Worm (Caenorhabditis elegans) whole organism, L3 larva: ENCODE measurements around the gene idpc-1.

ENCODE experiments used
- R02D3.7 ChIP-seq: fragments of 150-350 bp; optimal IDR thresholded peaks from 2 replicates; lab custom pipeline; 2014; ENCODE audit warnings: missing biosample characterization, missing genetic modification characterization
- ZK546.5 ChIP-seq: sonication (generic microtip); optimal IDR thresholded peaks from 2 replicates; lab custom pipeline; 2017; ENCODE audit warnings: missing biosample characterization, missing genetic modification characterization
- ceh-28 ChIP-seq: fragments of 150-350 bp; optimal IDR thresholded peaks from 2 replicates; lab custom pipeline; 2014; ENCODE audit warnings: missing biosample characterization, missing genetic modification reagents, missing genetic modification characterization
- egl-27 ChIP-seq: sonication (generic microtip); optimal IDR thresholded peaks from 4 replicates; lab custom pipeline; 2017; ENCODE audit warnings: missing biosample characterization, missing genetic modification reagents, missing genetic modification characterization
- elt-2 ChIP-seq: sonication (generic microtip); optimal IDR thresholded peaks from 2 replicates; lab custom pipeline; 2016; ENCODE audit warnings: missing genetic modification reagents, mild to moderate bottlenecking, missing genetic modification characterization, missing compliant biosample characterization
- elt-3 ChIP-seq, 3 experiments: fragments of 150-350 bp in 1 of 3; sonication (generic microtip) in 2 of 3; optimal IDR thresholded peaks; 2 replicates in 2 of 3; 4 replicates in 1 of 3; lab custom pipeline; 2014 to 2017; ENCODE audit warnings: missing biosample characterization in 3 of 3, missing genetic modification characterization in 3 of 3
- fkh-10 ChIP-seq: sonication (generic microtip); optimal IDR thresholded peaks from 2 replicates; lab custom pipeline; 2017; ENCODE audit warnings: missing biosample characterization, missing genetic modification reagents, missing genetic modification characterization
- fkh-2 ChIP-seq: fragments of 150-350 bp; optimal IDR thresholded peaks from 2 replicates; lab custom pipeline; 2014; ENCODE audit warnings: missing biosample characterization, missing genetic modification reagents, missing genetic modification characterization
- fos-1 ChIP-seq: fragments of 150-350 bp; optimal IDR thresholded peaks from 2 replicates; lab custom pipeline; 2014; ENCODE audit warnings: missing biosample characterization, missing genetic modification characterization
- lin-15B ChIP-seq: fragments of 150-350 bp; optimal IDR thresholded peaks from 2 replicates; lab custom pipeline; 2014; ENCODE audit warnings: missing biosample characterization, missing genetic modification characterization
- lin-39 ChIP-seq: fragments of 150-350 bp; optimal IDR thresholded peaks from 2 replicates; lab custom pipeline; 2018; ENCODE audit warnings: missing biosample characterization, missing genetic modification reagents, missing genetic modification characterization
- lsy-12 ChIP-seq: sonication (generic microtip); optimal IDR thresholded peaks from 2 replicates; lab custom pipeline; 2016; ENCODE audit warnings: mild to moderate bottlenecking, missing genetic modification characterization, missing compliant biosample characterization
- mdl-1 ChIP-seq: fragments of 150-350 bp; optimal IDR thresholded peaks from 2 replicates; lab custom pipeline; 2014; ENCODE audit warnings: missing biosample characterization, missing genetic modification characterization
- nfya-1 ChIP-seq: sonication (generic microtip); optimal IDR thresholded peaks from 2 replicates; lab custom pipeline; 2017; ENCODE audit warnings: missing genetic modification characterization, mild to moderate bottlenecking, missing compliant biosample characterization, antibody characterized with exemption, moderate library complexity; ENCODE audit not compliant: insufficient read depth
- nhr-11 ChIP-seq: fragments of 150-350 bp; optimal IDR thresholded peaks from 2 replicates; lab custom pipeline; 2014; ENCODE audit warnings: missing biosample characterization, missing genetic modification characterization
- nhr-12 ChIP-seq: fragments of 150-350 bp; optimal IDR thresholded peaks from 2 replicates; lab custom pipeline; 2014; ENCODE audit warnings: missing biosample characterization, missing genetic modification characterization
- nhr-237 ChIP-seq: fragments of 150-350 bp; optimal IDR thresholded peaks from 2 replicates; lab custom pipeline; 2014; ENCODE audit warnings: missing biosample characterization, missing genetic modification characterization
- nhr-25 ChIP-seq: sonication (generic microtip); optimal IDR thresholded peaks from 2 replicates; lab custom pipeline; 2017; ENCODE audit warnings: missing biosample characterization, missing genetic modification characterization
- nhr-28 ChIP-seq: fragments of 150-350 bp; optimal IDR thresholded peaks from 2 replicates; lab custom pipeline; 2014; ENCODE audit warnings: missing biosample characterization, missing genetic modification characterization
- nhr-43 ChIP-seq: sonication (generic microtip); optimal IDR thresholded peaks from 2 replicates; lab custom pipeline; 2016; ENCODE audit warnings: mild to moderate bottlenecking, missing genetic modification characterization, missing compliant biosample characterization; ENCODE audit not compliant: poor library complexity, severe bottlenecking
- nhr-67 ChIP-seq: fragments of 150-350 bp; optimal IDR thresholded peaks from 2 replicates; lab custom pipeline; 2014; ENCODE audit warnings: missing biosample characterization, missing genetic modification characterization
- nhr-76 ChIP-seq: fragments of 150-350 bp; sonication (generic microtip); optimal IDR thresholded peaks from 5 replicates; lab custom pipeline; 2014; ENCODE audit warnings: missing biosample characterization, missing genetic modification characterization
- pha-4 ChIP-seq: fragments of 150-350 bp; optimal IDR thresholded peaks from 2 replicates; lab custom pipeline; 2014; ENCODE audit warnings: missing biosample characterization, missing genetic modification reagents, missing genetic modification characterization
- skn-1 ChIP-seq: fragments of 150-350 bp; optimal IDR thresholded peaks from 2 replicates; lab custom pipeline; 2014; ENCODE audit warnings: missing biosample characterization, missing genetic modification characterization
- snpc-4 ChIP-seq: fragments of 150-350 bp; optimal IDR thresholded peaks from 2 replicates; lab custom pipeline; 2014; ENCODE audit warnings: missing biosample characterization, missing genetic modification characterization
- tbx-2 ChIP-seq: sonication (generic microtip); optimal IDR thresholded peaks from 2 replicates; lab custom pipeline; 2016; ENCODE audit warnings: mild to moderate bottlenecking, missing genetic modification characterization, missing compliant biosample characterization
- unc-39 ChIP-seq: sonication (generic microtip); optimal IDR thresholded peaks from 4 replicates; lab custom pipeline; 2017; ENCODE audit warnings: missing biosample characterization, missing genetic modification characterization
- unc-62 ChIP-seq: fragments of 150-350 bp; sonication (generic microtip); optimal IDR thresholded peaks from 4 replicates; lab custom pipeline; 2014; ENCODE audit warnings: missing biosample characterization, missing genetic modification reagents, missing genetic modification characterization
- zag-1 ChIP-seq: fragments of 150-350 bp; optimal IDR thresholded peaks from 2 replicates; lab custom pipeline; 2014; ENCODE audit warnings: missing biosample characterization, missing genetic modification characterization
- ztf-11 ChIP-seq: fragments of 150-350 bp; optimal IDR thresholded peaks from 2 replicates; lab custom pipeline; 2014; ENCODE audit warnings: missing biosample characterization, missing genetic modification characterization
- ztf-4 ChIP-seq: fragments of 150-350 bp; optimal IDR thresholded peaks from 2 replicates; lab custom pipeline; 2014; ENCODE audit warnings: missing biosample characterization, missing genetic modification characterization

Gene idpc-1

ce11 chrIII:11389384-11389783 is 37.6 kb upstream of the idpc-1 start:
- TF ChIP-seq nfya-1 (tag; lab: Kevin White, UChicago) (no peak), lin-15B (tag; lab: Kevin White, UChicago) (no peak), nhr-237 (tag; lab: Kevin White, UChicago) (no peak), egl-27 (tag; lab: Kevin White, UChicago) (no peak), nhr-28 (no peak), lin-39 (no peak), nhr-25 (tag; lab: Kevin White, UChicago) (no peak), nhr-11 (no peak), fkh-2 (no peak), tbx-2 (no peak)

DNA sequence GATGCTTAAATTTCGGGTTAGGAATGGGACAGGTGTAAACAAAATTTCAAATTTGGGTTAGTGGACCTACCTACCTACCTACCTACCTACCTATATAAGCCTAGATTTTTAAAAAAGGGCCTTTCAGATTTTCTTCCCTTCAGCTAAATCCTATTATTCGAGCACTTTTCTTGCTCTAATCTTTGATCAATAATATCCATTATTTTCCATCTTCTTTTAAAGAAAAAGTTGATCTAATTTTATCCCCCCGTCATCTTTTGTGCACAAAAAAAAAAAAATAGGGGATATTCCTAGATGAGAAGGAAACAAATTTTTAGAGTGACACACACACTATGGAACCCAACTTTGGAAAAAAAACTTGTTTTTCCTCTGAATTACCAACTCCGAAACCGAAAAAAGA is 36.2 kb upstream of the idpc-1 start:
- no peak for TF ChIP-seq mdl-1 (tag; lab: Kevin White, UChicago)
- TF ChIP-seq egl-27 (tag; lab: Kevin White, UChicago), result no peak
- peak; percentile 36 for TF ChIP-seq fkh-10 (GFP tag; lab: Kevin White, UChicago)
- no peak for TF ChIP-seq nhr-67 (tag; lab: Kevin White, UChicago)
- no peak for TF ChIP-seq zag-1 (tag; lab: Kevin White, UChicago)
- no peak for TF ChIP-seq unc-62 (GFP tag; lab: Kevin White, UChicago)
- TF ChIP-seq pha-4 (tag; lab: Kevin White, UChicago), result no peak
- no peak for TF ChIP-seq lin-39

DNA sequence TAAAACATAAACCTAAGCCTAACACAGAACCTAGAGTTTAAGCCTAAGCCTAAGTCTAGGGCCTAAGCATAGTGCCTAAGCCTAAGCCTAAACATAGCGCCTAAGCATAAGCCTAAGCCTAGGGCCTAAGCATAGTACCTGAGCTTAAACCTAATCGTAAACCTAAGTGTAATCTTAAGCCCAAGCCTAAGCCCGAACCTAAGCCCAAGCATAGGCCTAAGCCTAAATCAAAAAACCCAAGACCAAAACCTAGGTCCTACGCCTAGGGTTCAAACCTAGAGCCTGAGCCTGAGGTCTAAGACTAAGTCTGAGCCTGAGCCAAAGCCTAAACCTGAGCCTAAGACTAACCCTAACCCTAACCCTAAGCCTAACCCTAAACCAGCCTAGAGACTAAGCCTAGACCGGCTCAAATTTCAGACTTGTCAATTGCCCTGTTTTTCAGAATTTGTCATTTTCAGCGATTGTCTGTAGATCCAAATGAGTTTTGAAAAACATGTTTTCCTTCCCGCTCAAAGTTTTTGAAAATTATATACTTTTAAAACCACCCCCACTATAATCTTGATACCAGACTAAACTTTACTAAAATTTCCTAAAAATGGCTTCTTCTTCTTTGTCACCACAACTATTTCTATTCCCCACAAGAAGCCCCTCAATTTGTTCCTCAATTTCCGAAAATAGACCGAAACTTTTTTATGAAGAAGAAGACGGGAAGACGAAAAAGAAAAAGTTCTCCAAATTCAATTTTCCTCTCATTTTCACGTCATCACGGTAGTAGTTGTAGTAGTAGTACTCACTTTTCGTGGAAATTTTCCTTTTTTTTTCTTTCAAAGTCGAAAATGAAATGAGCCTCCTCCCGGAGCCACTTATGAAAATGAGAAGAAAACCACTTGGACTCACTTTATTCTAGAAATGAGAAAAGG is 35.1 kb upstream of the idpc-1 start:
- TF ChIP-seq nfya-1 (tag; lab: Kevin White, UChicago), result peak; percentile 4
- peak; percentile 55 for TF ChIP-seq fkh-10 (GFP tag; lab: Kevin White, UChicago)
- TF ChIP-seq nhr-43 (tag; lab: Kevin White, UChicago), result no peak

ce11 chrIII:11392740-11393139 is 34.3 kb upstream of the idpc-1 start:
- TF ChIP-seq lsy-12 (tag; lab: Kevin White, UChicago) (no peak), ztf-4 (tag; lab: Kevin White, UChicago) (no peak)

- TF ChIP-seq fos-1 (tag; lab: Kevin White, UChicago), result no peak
Measured at ce11 chrIII:11393162-11393561, 33.8 kb upstream of the idpc-1 start, which contains the start of gene nlp-21. Gene nlp-21, minus strand, starts transcription at chrIII:11393262.

- no peak for TF ChIP-seq snpc-4 (tag; lab: Kevin White, UChicago)
- no peak for TF ChIP-seq nhr-43 (tag; lab: Kevin White, UChicago)
- TF ChIP-seq elt-2, result no peak
- TF ChIP-seq lsy-12 (tag; lab: Kevin White, UChicago), result no peak
- TF ChIP-seq tbx-2, result no peak
- no peak for TF ChIP-seq nhr-12
- no peak for TF ChIP-seq nhr-76 (tag; lab: Kevin White, UChicago)
- no peak for TF ChIP-seq ztf-4 (tag; lab: Kevin White, UChicago)
- TF ChIP-seq ceh-28, result no peak
- TF ChIP-seq ztf-11, result no peak
- no peak for TF ChIP-seq pha-4 (tag; lab: Kevin White, UChicago)
- no peak for TF ChIP-seq ZK546.5 (tag; lab: Kevin White, UChicago)
- no peak for TF ChIP-seq R02D3.7 (tag; lab: Kevin White, UChicago)
- TF ChIP-seq skn-1 (tag; lab: Kevin White, UChicago), result no peak
- TF ChIP-seq fkh-2, result no peak
- TF ChIP-seq unc-39 (tag; lab: Kevin White, UChicago), result no peak
- no peak for TF ChIP-seq elt-3 (tag; optimal IDR thresholded peaks at IDR 0.05; lab: Kevin White, UChicago)
Measured at ce11 chrIII:11397499-11397898, 29.5 kb upstream of the idpc-1 start, which contains the start of gene Y47D3B.3. Gene Y47D3B.3, plus strand, starts transcription at chrIII:11397799.
